Fruit fly (Drosophila melanogaster) whole organism, embryonic: Measurements from ENCODE around the gene CG33093.
A peak's percentile ranks its signal among the peaks of the same experiment; 100 is the strongest.

ENCODE experiments used
- B-H2 ChIP-seq: fragments of 200-800 bp; sonication (Bioruptor generic); optimal IDR thresholded peaks from 2 replicates; lab custom pipeline; 2018; ENCODE audit warnings: missing biosample characterization, mild to moderate bottlenecking, missing genetic modification characterization
- Bgb ChIP-seq: fragments of 200-800 bp; sonication (Bioruptor generic); IDR thresholded peaks from 2 replicates; pipeline ENCODE4 v1.3.6; 2022; ENCODE audit warnings: missing biosample characterization, missing genetic modification characterization; ENCODE audit not compliant: partially characterized antibody
- CG10267 ChIP-seq: fragments of 200-800 bp; sonication (Bioruptor generic); optimal IDR thresholded peaks from 2 replicates; lab custom pipeline; 2018; ENCODE audit warnings: missing biosample characterization, mild to moderate bottlenecking, missing genetic modification characterization, moderate library complexity
- CG11560 ChIP-seq: fragments of 200-800 bp; sonication (Bioruptor generic); IDR thresholded peaks from 3 replicates; pipeline ENCODE4 v1.3.6; 2022; ENCODE audit warnings: missing biosample characterization, missing genetic modification characterization
- CG14710 ChIP-seq: fragments of 200-800 bp; sonication (Bioruptor generic); optimal IDR thresholded peaks from 3 replicates; lab custom pipeline; 2019; ENCODE audit warnings: missing biosample characterization, mild to moderate bottlenecking, missing genetic modification characterization, moderate library complexity
- CG14860 ChIP-seq: fragments of 200-800 bp; sonication (Bioruptor generic); IDR thresholded peaks from 3 replicates; pipeline ENCODE4 v1.3.6; 2022; ENCODE audit warnings: missing biosample characterization, missing genetic modification characterization; ENCODE audit not compliant: partially characterized antibody
- CG15514 ChIP-seq: fragments of 200-800 bp; sonication (Bioruptor generic); optimal IDR thresholded peaks from 3 replicates; lab custom pipeline; 2017; ENCODE audit warnings: missing biosample characterization, missing genetic modification characterization, mild to moderate bottlenecking, moderate library complexity, missing genetic modification reagents
- CG2129 ChIP-seq: fragments of 200-800 bp; sonication (Bioruptor generic); IDR thresholded peaks from 2 replicates; pipeline ENCODE4 v1.3.6; 2022; ENCODE audit warnings: missing biosample characterization, missing genetic modification characterization; ENCODE audit not compliant: partially characterized antibody
- CG3065 ChIP-seq: fragments of 200-800 bp; sonication (Bioruptor generic); optimal IDR thresholded peaks from 2 replicates; lab custom pipeline; 2016; ENCODE audit warnings: missing biosample characterization, missing genetic modification characterization
- CG4360 ChIP-seq: fragments of 200-800 bp; sonication (Bioruptor generic); IDR thresholded peaks from 2 replicates; pipeline ENCODE4 v1.3.6; 2022; ENCODE audit warnings: missing biosample characterization, missing genetic modification characterization
- CG6791 ChIP-seq: fragments of 200-800 bp; sonication (Bioruptor generic); IDR thresholded peaks from 3 replicates; pipeline ENCODE4 v1.3.6; 2022; ENCODE audit warnings: missing biosample characterization, missing genetic modification characterization; ENCODE audit not compliant: partially characterized antibody
- CG7372 ChIP-seq: fragments of 200-800 bp; sonication (Bioruptor generic); IDR thresholded peaks from 2 replicates; pipeline ENCODE4 v1.3.6; 2022; ENCODE audit warnings: missing biosample characterization, missing genetic modification characterization
- CG7928 ChIP-seq: fragments of 200-800 bp; sonication (Bioruptor generic); optimal IDR thresholded peaks from 2 replicates; lab custom pipeline; 2017; ENCODE audit warnings: missing biosample characterization, mild to moderate bottlenecking, missing genetic modification characterization
- CG7963 ChIP-seq: fragments of 200-800 bp; sonication (Bioruptor generic); IDR thresholded peaks from 3 replicates; pipeline ENCODE4 v1.3.6; 2022; ENCODE audit warnings: missing biosample characterization, missing genetic modification characterization; ENCODE audit not compliant: partially characterized antibody
- CG9797 ChIP-seq: fragments of 200-800 bp; sonication (Bioruptor generic); optimal IDR thresholded peaks from 3 replicates; lab custom pipeline; 2018; ENCODE audit warnings: missing biosample characterization, mild to moderate bottlenecking, missing genetic modification characterization
- CHES-1-like ChIP-seq: fragments of 200-800 bp; sonication (Bioruptor generic); optimal IDR thresholded peaks from 2 replicates; lab custom pipeline; 2016; ENCODE audit warnings: missing biosample characterization, missing genetic modification characterization
- Dref ChIP-seq: fragments of 200-800 bp; sonication (Bioruptor generic); IDR thresholded peaks from 2 replicates; pipeline ENCODE4 v1.3.6; 2022; ENCODE audit warnings: missing biosample characterization, missing genetic modification characterization
- E2f2 ChIP-seq: fragments of 200-800 bp; sonication (Bioruptor generic); IDR thresholded peaks from 2 replicates; pipeline ENCODE4 v1.3.6; 2022; ENCODE audit warnings: missing biosample characterization, missing genetic modification characterization
- Ets97D ChIP-seq: fragments of 200-800 bp; sonication (Bioruptor generic); optimal IDR thresholded peaks from 3 replicates; lab custom pipeline; 2016; ENCODE audit warnings: missing biosample characterization, missing genetic modification characterization
- HLH3B ChIP-seq: fragments of 200-800 bp; sonication (Bioruptor generic); IDR thresholded peaks from 2 replicates; pipeline ENCODE4 v1.3.6; 2022; ENCODE audit warnings: missing biosample characterization, missing genetic modification characterization
- HLHmδ ChIP-seq: fragments of 200-800 bp; sonication (Bioruptor generic); optimal IDR thresholded peaks from 2 replicates; lab custom pipeline; 2018; ENCODE audit warnings: missing biosample characterization, mild to moderate bottlenecking, missing genetic modification characterization, moderate library complexity
- HmgD ChIP-seq: fragments of 200-800 bp; sonication (Bioruptor generic); optimal IDR thresholded peaks from 3 replicates; lab custom pipeline; 2016; ENCODE audit warnings: missing biosample characterization, missing genetic modification characterization
- HmgZ ChIP-seq: fragments of 200-800 bp; sonication (Bioruptor generic); optimal IDR thresholded peaks from 2 replicates; lab custom pipeline; 2018; ENCODE audit warnings: missing biosample characterization, mild to moderate bottlenecking, missing genetic modification characterization
- MBD-R2 ChIP-seq: fragments of 200-800 bp; sonication (Bioruptor generic); IDR thresholded peaks from 2 replicates; pipeline ENCODE4 v1.3.6; 2022; ENCODE audit warnings: missing biosample characterization, missing genetic modification characterization
- Med ChIP-seq: fragments of 200-800 bp; sonication (Bioruptor generic); peaks from one replicate; lab custom pipeline; 2016; ENCODE audit warnings: missing biosample characterization, missing genetic modification characterization, mild to moderate bottlenecking, inconsistent platforms, moderate library complexity
- Mrtf ChIP-seq: fragments of 200-800 bp; sonication (Bioruptor generic); IDR thresholded peaks from 3 replicates; pipeline ENCODE4 v1.3.6; 2022; ENCODE audit warnings: missing biosample characterization, missing genetic modification characterization
- NC2β ChIP-seq: fragments of 200-800 bp; sonication (Bioruptor generic); optimal IDR thresholded peaks from 2 replicates; lab custom pipeline; 2016; ENCODE audit warnings: missing biosample characterization, missing genetic modification characterization
- Sry-β ChIP-seq: fragments of 200-800 bp; sonication (Bioruptor generic); optimal IDR thresholded peaks from 2 replicates; lab custom pipeline; 2018; ENCODE audit warnings: missing biosample characterization, mild to moderate bottlenecking, missing genetic modification characterization, moderate library complexity
- Trl ChIP-seq, 3 experiments: fragments of >200 bp in 2 of 3; fragments of 200-800 bp in 1 of 3; sonication (Bioruptor generic) in 1 of 3; optimal IDR thresholded peaks; 2 replicates in 1 of 3; 3 replicates in 2 of 3; lab custom pipeline; 2016 to 2017; ENCODE audit warnings: missing biosample characterization in 1 of 3, missing genetic modification characterization in 1 of 3
- ab ChIP-seq: fragments of 200-800 bp; sonication (Bioruptor generic); optimal IDR thresholded peaks from 2 replicates; lab custom pipeline; 2016; ENCODE audit warnings: missing biosample characterization, missing genetic modification characterization
- amos ChIP-seq: fragments of 200-800 bp; sonication (Bioruptor generic); IDR thresholded peaks from 2 replicates; pipeline ENCODE4 v1.3.6; 2022; ENCODE audit warnings: missing biosample characterization, missing genetic modification characterization; ENCODE audit not compliant: partially characterized antibody
- ato ChIP-seq: fragments of 200-800 bp; sonication (Bioruptor generic); IDR thresholded peaks from 2 replicates; pipeline ENCODE4 v1.3.6; 2022; ENCODE audit warnings: missing biosample characterization, missing genetic modification characterization; ENCODE audit not compliant: partially characterized antibody
- crol ChIP-seq: fragments of 200-800 bp; sonication (Bioruptor generic); IDR thresholded peaks from 2 replicates; pipeline ENCODE4 v1.3.6; 2022; ENCODE audit warnings: missing biosample characterization, missing genetic modification characterization
- crp ChIP-seq, 2 experiments: fragments of 200-800 bp; sonication (Bioruptor generic); optimal IDR thresholded peaks; 2 replicates in 1 of 2; 3 replicates in 1 of 2; lab custom pipeline; 2017; ENCODE audit warnings: missing biosample characterization in 2 of 2, missing genetic modification characterization in 2 of 2, mild to moderate bottlenecking in 1 of 2, moderate library complexity in 1 of 2
- dm ChIP-seq: fragments of 200-800 bp; sonication (Bioruptor generic); optimal IDR thresholded peaks from 3 replicates; lab custom pipeline; 2016; ENCODE audit warnings: missing biosample characterization, missing genetic modification characterization
- ftz-f1 ChIP-seq: fragments of 200-800 bp; sonication (Bioruptor generic); optimal IDR thresholded peaks from 2 replicates; lab custom pipeline; 2016; ENCODE audit warnings: missing biosample characterization, missing genetic modification characterization
- gfzf ChIP-seq: fragments of 200-800 bp; sonication (Bioruptor generic); optimal IDR thresholded peaks from 2 replicates; lab custom pipeline; 2016; ENCODE audit warnings: missing biosample characterization, mild to moderate bottlenecking, missing genetic modification characterization, moderate library complexity
- hb ChIP-seq: fragments of 200-800 bp; sonication (Bioruptor generic); IDR thresholded peaks from 3 replicates; pipeline ENCODE4 v1.3.6; 2022; ENCODE audit warnings: missing biosample characterization, missing genetic modification characterization; ENCODE audit not compliant: partially characterized antibody
- inv ChIP-seq: fragments of 200-800 bp; sonication (Bioruptor generic); IDR thresholded peaks from 2 replicates; pipeline ENCODE4 v1.3.6; 2022; ENCODE audit warnings: missing biosample characterization, missing genetic modification characterization; ENCODE audit not compliant: partially characterized antibody
- kay ChIP-seq: fragments of 200-800 bp; sonication (Bioruptor generic); optimal IDR thresholded peaks from 2 replicates; lab custom pipeline; 2016; ENCODE audit warnings: missing biosample characterization, missing genetic modification characterization
- ken ChIP-seq: fragments of 200-800 bp; sonication (Bioruptor generic); IDR thresholded peaks from 3 replicates; pipeline ENCODE4 v1.3.6; 2022; ENCODE audit warnings: missing biosample characterization, missing genetic modification characterization
- knrl ChIP-seq: fragments of 200-800 bp; sonication (Bioruptor generic); IDR thresholded peaks from 3 replicates; pipeline ENCODE4 v1.3.6; 2022; ENCODE audit warnings: missing biosample characterization, missing genetic modification characterization; ENCODE audit not compliant: partially characterized antibody
- pzg ChIP-seq: fragments of 200-800 bp; sonication (Bioruptor generic); optimal IDR thresholded peaks from 3 replicates; lab custom pipeline; 2018; ENCODE audit warnings: missing biosample characterization, mild to moderate bottlenecking, missing genetic modification characterization, moderate library complexity
- rib ChIP-seq: fragments of 200-800 bp; sonication (Bioruptor generic); IDR thresholded peaks from 2 replicates; pipeline ENCODE4 v1.3.6; 2022; ENCODE audit warnings: missing biosample characterization, missing genetic modification characterization
- sens ChIP-seq: fragments of 200-800 bp; sonication (Bioruptor generic); peaks from one replicate; lab custom pipeline; 2016; ENCODE audit warnings: missing biosample characterization, missing genetic modification characterization
- sna ChIP-seq: fragments of 200-800 bp; sonication (Bioruptor generic); IDR thresholded peaks from 2 replicates; pipeline ENCODE4 v1.3.6; 2022; ENCODE audit warnings: missing biosample characterization, missing genetic modification characterization; ENCODE audit not compliant: partially characterized antibody
- trem ChIP-seq: fragments of 200-800 bp; optimal IDR thresholded peaks from 3 replicates; lab custom pipeline; 2019; ENCODE audit warnings: missing biosample characterization, mild to moderate bottlenecking, missing genetic modification characterization, moderate library complexity
- unc-4 ChIP-seq: fragments of 200-800 bp; sonication (Bioruptor generic); IDR thresholded peaks from 2 replicates; pipeline ENCODE4 v1.3.6; 2022; ENCODE audit warnings: missing biosample characterization, missing genetic modification characterization; ENCODE audit not compliant: partially characterized antibody
- zen2 ChIP-seq: fragments of 200-800 bp; sonication (Bioruptor generic); IDR thresholded peaks from 3 replicates; pipeline ENCODE4 v1.3.6; 2022; ENCODE audit warnings: missing biosample characterization, missing genetic modification characterization; ENCODE audit not compliant: partially characterized antibody

The CG33093 gene

dm6 chr3R:22487037-22487492 is 44.7 kb downstream of the CG33093 start, which contains the start of gene Pfdn5 (continued):
- TF ChIP-seq ab (GFP tag; lab: Kevin White, UChicago) (no peak), crol (peak; percentile 90), Bgb (GFP tag; lab: Robert Waterston, UW) (peak; percentile 91), inv (GFP tag; lab: Robert Waterston, UW) (peak; percentile 69), ken (no peak), amos (GFP tag; lab: Robert Waterston, UW) (peak; percentile 77), ftz-f1 (GFP tag; lab: Kevin White, UChicago) (peak; percentile 16), sna (peak; percentile 81), HLHmδ (no peak), trem (tag; lab: Kevin White, UChicago) (peak; percentile 78), CG7372 (GFP tag; lab: Robert Waterston, UW) (no peak), gfzf (GFP tag; lab: Kevin White, UChicago) (peak; percentile 38), Mrtf (GFP tag; lab: Robert Waterston, UW) (no peak), crp (GFP tag; optimal IDR thresholded peaks at IDR 0.05; lab: Kevin White, UChicago) (peak in 1 of 2 experiments; percentile 38), Sry-β (GFP tag; lab: Kevin White, UChicago) (peak; percentile 60), kay (peak; percentile 93), CG7928 (GFP tag; lab: Kevin White, UChicago) (peak; percentile 53), CG4360 (GFP tag; lab: Robert Waterston, UW) (no peak), NC2β (GFP tag; lab: Kevin White, UChicago) (peak; percentile 1), CG11560 (peak; percentile 99), CG14860 (peak; percentile 88), knrl (GFP tag; lab: Robert Waterston, UW) (peak; percentile 70), CG10267 (tag; lab: Kevin White, UChicago) (peak; percentile 50), hb (GFP tag; lab: Robert Waterston, UW) (peak; percentile 86), CG2129 (GFP tag; lab: Robert Waterston, UW) (peak; percentile 30; the same call in 1 of the 2 replicates), unc-4 (GFP tag; lab: Robert Waterston, UW) (peak; percentile 78), Med (GFP tag; lab: Kevin White, UChicago) (peak; percentile 87), sens (GFP tag; lab: Kevin White, UChicago) (peak; percentile 75), CG14710 (tag; lab: Kevin White, UChicago) (peak; percentile 67), rib (0 out of 2 replicates have a peak, but pooled peaks have one; percentile 37), CG3065 (GFP tag; lab: Kevin White, UChicago) (no peak), CG7963 (GFP tag; lab: Robert Waterston, UW) (peak; percentile 89), ato (GFP tag; lab: Robert Waterston, UW) (peak; percentile 91), CG6791 (peak; percentile 90), CHES-1-like (peak; percentile 26), dm (GFP tag; lab: Kevin White, UChicago) (peak; percentile 73), Trl (optimal IDR thresholded peaks at IDR 0.05; lab: Kevin White, UChicago) (no peak), Trl (GFP tag; optimal IDR thresholded peaks at IDR 0.05; lab: Kevin White, UChicago) (peak; percentile 2), B-H2 (GFP tag; lab: Kevin White, UChicago) (peak; percentile 38), MBD-R2 (peak; percentile 89), CG9797 (GFP tag; lab: Kevin White, UChicago) (peak; percentile 38), zen2 (GFP tag; lab: Robert Waterston, UW) (peak; percentile 70), Ets97D (GFP tag; lab: Kevin White, UChicago) (peak; percentile 78), HmgD (GFP tag; lab: Kevin White, UChicago) (peak; percentile 33), HmgZ (tag; lab: Kevin White, UChicago) (peak; percentile 73), pzg (GFP tag; lab: Kevin White, UChicago) (peak; percentile 93), E2f2 (GFP tag; lab: Robert Waterston, UW) (peak; percentile 96), Dref (GFP tag; lab: Robert Waterston, UW) (peak; percentile 98), CG15514 (GFP tag; lab: Kevin White, UChicago) (peak; percentile 73), HLH3B (GFP tag; lab: Robert Waterston, UW) (no peak)
